Worm (Caenorhabditis elegans) whole organism, L4 larva: ENCODE data around the gene nra-3.
A peak's percentile ranks its signal among the peaks of the same experiment; 100 is the strongest.

Source experiments
- T26A8.4 ChIP-seq: fragments of 200-800 bp; sonication (Bioruptor generic); IDR thresholded peaks from 2 replicates; pipeline ENCODE4 v1.3.6; 2022; ENCODE audit warnings: missing genetic modification characterization, missing compliant biosample characterization
- aha-1 ChIP-seq: fragments of 150-350 bp; peaks from one replicate; lab custom pipeline; 2014; ENCODE audit warnings: missing biosample characterization, missing genetic modification characterization
- ceh-28 ChIP-seq: fragments of 150-350 bp; optimal IDR thresholded peaks from 2 replicates; lab custom pipeline; 2014; ENCODE audit warnings: missing biosample characterization, missing genetic modification reagents, missing genetic modification characterization
- ctbp-1 ChIP-seq: fragments of 200-800 bp; sonication (Bioruptor generic); IDR thresholded peaks from 2 replicates; pipeline ENCODE4 v1.3.6; 2022; ENCODE audit warnings: missing genetic modification reagents, missing genetic modification characterization, missing compliant biosample characterization
- daf-19 ChIP-seq: fragments of 200-800 bp; sonication (Bioruptor generic); conservative IDR thresholded peaks from 2 replicates; pipeline ENCODE4 v1.3.6; 2022; ENCODE audit warnings: missing genetic modification characterization, missing compliant biosample characterization
- dve-1 ChIP-seq: sonication (generic microtip); optimal IDR thresholded peaks from 2 replicates; lab custom pipeline; 2017; ENCODE audit warnings: antibody characterized with exemption, mild to moderate bottlenecking, missing genetic modification characterization, missing compliant biosample characterization; ENCODE audit not compliant: insufficient read depth
- egl-27 ChIP-seq: sonication (generic microtip); optimal IDR thresholded peaks from 3 replicates; lab custom pipeline; 2017; ENCODE audit warnings: missing biosample characterization, missing genetic modification reagents, missing genetic modification characterization
- mep-1 ChIP-seq: fragments of 150-350 bp; sonication (generic microtip); optimal IDR thresholded peaks from 3 replicates; lab custom pipeline; 2014; ENCODE audit warnings: missing biosample characterization, missing genetic modification characterization
- mxl-2 ChIP-seq: fragments of 200-800 bp; sonication (Bioruptor generic); conservative IDR thresholded peaks from 2 replicates; pipeline ENCODE4 v1.3.6; 2022; ENCODE audit warnings: missing genetic modification reagents, missing genetic modification characterization, missing compliant biosample characterization
- nhr-11 ChIP-seq: fragments of 150-350 bp; optimal IDR thresholded peaks from 2 replicates; lab custom pipeline; 2014; ENCODE audit warnings: missing biosample characterization, missing genetic modification characterization
- snpc-4 ChIP-seq: fragments of 150-350 bp; optimal IDR thresholded peaks from 2 replicates; lab custom pipeline; 2014; ENCODE audit warnings: missing biosample characterization, missing genetic modification characterization
- zip-2 ChIP-seq: fragments of 150-350 bp; optimal IDR thresholded peaks from 2 replicates; lab custom pipeline; 2014; ENCODE audit warnings: missing biosample characterization, missing genetic modification characterization

DNA sequence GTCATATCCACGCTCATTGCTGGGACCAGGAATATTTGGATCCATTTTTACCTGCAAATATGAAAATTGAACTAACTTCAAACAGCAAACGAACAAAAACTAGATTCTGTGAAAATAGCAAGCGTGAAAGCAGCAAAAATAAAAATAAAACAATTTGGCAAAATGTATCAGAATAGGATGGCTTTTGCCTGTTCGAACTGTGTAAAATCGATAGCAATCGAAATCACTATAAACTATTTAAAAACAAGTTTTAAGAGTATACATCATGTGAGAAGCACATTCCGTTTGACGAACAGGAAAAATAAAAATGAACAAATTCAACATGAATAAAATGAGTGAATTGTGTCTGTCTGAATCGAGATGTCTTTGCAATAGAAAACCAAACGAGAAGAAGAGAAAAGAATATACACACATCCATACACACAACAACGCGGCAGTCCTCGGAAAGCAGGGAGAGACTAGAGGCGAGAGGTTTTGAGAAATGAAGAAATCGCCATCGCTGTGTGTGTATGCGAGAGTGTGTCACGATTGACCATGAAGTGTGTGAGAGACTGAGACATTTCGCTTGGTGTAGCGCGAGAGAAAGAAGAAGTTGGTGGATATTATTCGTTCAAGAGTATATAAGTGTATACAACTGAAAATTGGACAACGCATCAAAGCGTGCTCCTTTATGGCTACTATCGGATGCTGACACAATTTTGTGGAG lies 31.7 kb downstream of the nra-3 start, which contains the start of gene phf-34:
- TF ChIP-seq T26A8.4 (no peak), mep-1 (tag; lab: Kevin White, UChicago) (no peak), ceh-28 (tag; lab: Kevin White, UChicago) (no peak), daf-19 (GFP tag; lab: Robert Waterston, UW) (no peak), egl-27 (tag; lab: Kevin White, UChicago) (no peak), nhr-11 (tag; lab: Kevin White, UChicago) (no peak), aha-1 (tag; lab: Kevin White, UChicago) (peak; percentile 72), zip-2 (tag; lab: Kevin White, UChicago) (no peak), mxl-2 (GFP tag; lab: Robert Waterston, UW) (no peak), ctbp-1 (GFP tag; lab: Robert Waterston, UW) (no peak), dve-1 (tag; lab: Kevin White, UChicago) (peak; percentile 45), snpc-4 (tag; lab: Kevin White, UChicago) (no peak)
